Fruit fly (Drosophila melanogaster): Measurements from ENCODE around the gene CG18814.

Gene CG18814

dm6 chr3L:16381184-16381797, 11.7 kb downstream of the CG18814 start, which contains the start of gene Agpat4 (continued):
- TF ChIP-seq bbx (GFP tag; IDR thresholded peaks at IDR 0.05; ENCODE audit: partially characterized antibody) (peak; percentile 38; the same call in 1 of the 2 replicates), sima (GFP tag; optimal IDR thresholded peaks at IDR 0.05) (no peak), btn (GFP tag; optimal IDR thresholded peaks at IDR 0.05) (no peak), Usf (GFP tag; optimal IDR thresholded peaks at IDR 0.05) (no peak), Lhr (GFP tag; optimal IDR thresholded peaks at IDR 0.05) (peak; percentile 82), CG6791 (GFP tag; IDR thresholded peaks at IDR 0.05; ENCODE audit: partially characterized antibody) (no peak), CG17612 (GFP tag; IDR thresholded peaks at IDR 0.05) (no peak), Atf6 (GFP tag; IDR thresholded peaks at IDR 0.05) (0 out of 2 replicates have a peak, but pooled peaks have one; percentile 6), CG12659 (GFP tag; optimal IDR thresholded peaks at IDR 0.05) (peak; percentile 23), HLH4C (GFP tag; IDR thresholded peaks at IDR 0.05; ENCODE audit: partially characterized antibody) (peak; percentile 55; the same call in 1 of the 3 replicates), Dref (GFP tag; IDR thresholded peaks at IDR 0.05) (peak; percentile 42), klu (GFP tag; IDR thresholded peaks at IDR 0.05) (0 out of 2 replicates have a peak, but pooled peaks have one; percentile 4), tll (GFP tag; optimal IDR thresholded peaks at IDR 0.05) (peak in 1 of 2 experiments; percentile 40), Dad (GFP tag; optimal IDR thresholded peaks at IDR 0.05) (no peak), CG4360 (GFP tag; IDR thresholded peaks at IDR 0.05) (peak; percentile 99), CG3407 (GFP tag; optimal IDR thresholded peaks at IDR 0.05) (no peak), HmgD (GFP tag; optimal IDR thresholded peaks at IDR 0.05) (peak; percentile 60), sug (tag; optimal IDR thresholded peaks at IDR 0.05) (peak; percentile 99), MBD-R2 (GFP tag; IDR thresholded peaks at IDR 0.05) (peak; percentile 36; the same call in 1 of the 2 replicates), CG6765 (GFP tag; optimal IDR thresholded peaks at IDR 0.05) (no peak), pzg (GFP tag; optimal IDR thresholded peaks at IDR 0.05) (peak; percentile 67), Dp (GFP tag; optimal IDR thresholded peaks at IDR 0.05) (peak; percentile 48), mirr (GFP tag; optimal IDR thresholded peaks at IDR 0.05) (peak; percentile 87), amos (GFP tag; IDR thresholded peaks at IDR 0.05; ENCODE audit: partially characterized antibody) (peak; percentile 44; the same call in 1 of the 2 replicates), CG34376 (GFP tag; optimal IDR thresholded peaks at IDR 0.05) (peak; percentile 95), CTCF (GFP tag; optimal IDR thresholded peaks at IDR 0.05) (peak; percentile 68), ken (GFP tag; IDR thresholded peaks at IDR 0.05) (no peak), CG8478 (optimal IDR thresholded peaks at IDR 0.05) (peak; percentile 91), Med (GFP tag) (peak; percentile 2), E2f2 (GFP tag; IDR thresholded peaks at IDR 0.05) (peak; percentile 35), CG12769 (tag; optimal IDR thresholded peaks at IDR 0.05) (peak; percentile 12), danr (GFP tag; IDR thresholded peaks at IDR 0.05) (no peak), CG6683 (GFP tag; optimal IDR thresholded peaks at IDR 0.05) (no peak), knrl (GFP tag; IDR thresholded peaks at IDR 0.05; ENCODE audit: partially characterized antibody) (peak; percentile 56; the same call in 2 of the 3 replicates), chm (GFP tag; IDR thresholded peaks at IDR 0.05) (no peak), twi (tag; optimal IDR thresholded peaks at IDR 0.05) (peak; percentile 10), slbo (GFP tag; IDR thresholded peaks at IDR 0.05) (no peak), az2 (GFP tag; optimal IDR thresholded peaks at IDR 0.05) (no peak), Atf3 (GFP tag; optimal IDR thresholded peaks at IDR 0.05) (no peak), cg (GFP tag; optimal IDR thresholded peaks at IDR 0.05) (peak; percentile 64), sob (GFP tag; IDR thresholded peaks at IDR 0.05) (peak; percentile 4; the same call in 1 of the 2 replicates), caup (GFP tag; optimal IDR thresholded peaks at IDR 0.05; ENCODE audit: severe bottlenecking) (peak; percentile 2), CG42726 (GFP tag; IDR thresholded peaks at IDR 0.05; ENCODE audit: partially characterized antibody) (peak; percentile 68; the same call in 1 of the 2 replicates), CG5180 (GFP tag; optimal IDR thresholded peaks at IDR 0.05) (peak; percentile 66), Opbp (GFP tag; IDR thresholded peaks at IDR 0.05; ENCODE audit: partially characterized antibody) (peak; percentile 35; the same call in 1 of the 3 replicates), phol (tag; optimal IDR thresholded peaks at IDR 0.05) (peak; percentile 23), grn (GFP tag; optimal IDR thresholded peaks at IDR 0.05) (peak; percentile 100), Dbx (GFP tag; IDR thresholded peaks at IDR 0.05) (0 out of 3 replicates have a peak, but pooled peaks have one; percentile 3), tap (tag; optimal IDR thresholded peaks at IDR 0.05) (no peak)

Measured in whole organism, embryonic.